Fruit fly (Drosophila melanogaster): ENCODE results near the gene CG15399.
A peak's percentile ranks its signal among the peaks of the same experiment; 100 is the strongest.

CG15399 gene

DNA sequence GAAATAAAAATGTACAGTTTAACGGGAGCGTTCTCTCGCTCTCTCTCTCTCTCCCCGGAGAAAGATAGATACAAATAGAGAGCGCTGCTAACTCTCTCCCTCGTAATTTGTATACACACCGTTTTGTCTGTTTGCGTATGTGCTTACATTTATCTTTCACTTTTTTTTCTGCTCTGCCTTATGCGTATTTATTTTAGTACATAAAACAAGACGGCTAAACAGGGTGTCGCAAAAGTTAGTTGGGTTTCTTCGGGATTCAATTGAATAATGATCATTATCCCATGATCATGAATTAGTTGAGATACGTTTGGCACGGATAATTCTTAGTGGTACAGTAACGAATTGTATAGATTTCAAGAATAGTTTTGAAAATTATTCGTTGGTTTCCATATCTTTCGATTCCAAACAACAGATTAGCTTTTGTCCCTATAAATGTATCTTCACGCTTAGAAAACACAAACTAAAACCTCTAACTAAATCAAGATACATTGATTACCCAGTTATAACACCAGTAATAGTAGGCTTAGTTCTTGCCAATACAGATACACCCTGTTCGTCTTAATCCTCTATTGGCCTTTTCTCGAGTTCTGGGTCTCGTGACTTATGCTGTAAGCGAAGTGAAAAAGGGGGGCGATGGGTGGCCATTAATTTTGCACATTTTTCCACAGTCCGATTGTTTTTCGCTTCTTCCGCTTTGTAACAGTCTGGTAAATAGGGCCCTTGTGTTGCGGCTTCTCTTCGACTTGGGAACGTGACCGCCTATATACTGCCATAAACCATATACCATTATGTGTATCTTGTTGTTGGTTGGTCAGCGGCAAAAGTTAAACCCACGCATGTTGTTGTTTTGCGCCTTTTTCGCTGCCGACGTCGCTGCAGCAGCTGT lies 16.9 kb downstream of the CG15399 start (continued):
- TF ChIP-seq NFAT (GFP tag; IDR thresholded peaks at IDR 0.05) = no peak
- peak; percentile 76 for TF ChIP-seq az2 (GFP tag; optimal IDR thresholded peaks at IDR 0.05)
- TF ChIP-seq aop (GFP tag; IDR thresholded peaks at IDR 0.05) = no peak
- peak; percentile 51 for TF ChIP-seq CG8281 (tag; optimal IDR thresholded peaks at IDR 0.05)
- TF ChIP-seq kay (GFP tag; optimal IDR thresholded peaks at IDR 0.05) = peak; percentile 60
- peak; percentile 0 for TF ChIP-seq ERR (GFP tag; optimal IDR thresholded peaks at IDR 0.05)
- peak; percentile 80 for TF ChIP-seq en (GFP tag; optimal IDR thresholded peaks at IDR 0.05)
- TF ChIP-seq pita (GFP tag; optimal IDR thresholded peaks at IDR 0.05) = no peak
- peak; percentile 63 for TF ChIP-seq Spps (tag; optimal IDR thresholded peaks at IDR 0.05)
- no peak for TF ChIP-seq CG34224 (GFP tag; IDR thresholded peaks at IDR 0.05; ENCODE audit: partially characterized antibody)
- TF ChIP-seq unc-4 (GFP tag; IDR thresholded peaks at IDR 0.05; ENCODE audit: partially characterized antibody) = no peak
- peak; percentile 91 for TF ChIP-seq ATbp (GFP tag; optimal IDR thresholded peaks at IDR 0.05)
- peak; percentile 54 for TF ChIP-seq twi (tag; optimal IDR thresholded peaks at IDR 0.05)
- no peak for TF ChIP-seq br (optimal IDR thresholded peaks at IDR 0.05)
- TF ChIP-seq CG9437 (GFP tag; optimal IDR thresholded peaks at IDR 0.05) = peak; percentile 83
- peak; percentile 79 to 84 for TF ChIP-seq bsh (GFP tag; optimal IDR thresholded peaks at IDR 0.05)
- peak; percentile 51 for TF ChIP-seq CG11398 (GFP tag; optimal IDR thresholded peaks at IDR 0.05)
- peak; percentile 28 for TF ChIP-seq CG7271 (tag; optimal IDR thresholded peaks at IDR 0.05)
- no peak for TF ChIP-seq CG17328 (GFP tag; IDR thresholded peaks at IDR 0.05)
- peak; percentile 74 for TF ChIP-seq her (GFP tag; optimal IDR thresholded peaks at IDR 0.05)
- peak; percentile 49 for TF ChIP-seq Max (GFP tag; optimal IDR thresholded peaks at IDR 0.05)
- no peak for TF ChIP-seq CG9932 (GFP tag; IDR thresholded peaks at IDR 0.05)
- TF ChIP-seq CG7357 (GFP tag; IDR thresholded peaks at IDR 0.05) = peak; percentile 34; the same call in 1 of the 3 replicates
- no peak for TF ChIP-seq ac (GFP tag; optimal IDR thresholded peaks at IDR 0.05)
- TF ChIP-seq Scr (GFP tag; IDR thresholded peaks at IDR 0.05; ENCODE audit: partially characterized antibody) = no peak
- TF ChIP-seq wek (GFP tag; optimal IDR thresholded peaks at IDR 0.05) = peak; percentile 89
- TF ChIP-seq Antp (GFP tag; optimal IDR thresholded peaks at IDR 0.05) = peak; percentile 50
- no peak for TF ChIP-seq CG13287 (GFP tag; IDR thresholded peaks at IDR 0.05; ENCODE audit: partially characterized antibody)
- peak; percentile 46 for TF ChIP-seq CG18011 (GFP tag; optimal IDR thresholded peaks at IDR 0.05)
- TF ChIP-seq Hey (tag; optimal IDR thresholded peaks at IDR 0.05) = peak; percentile 47
- TF ChIP-seq CG1529 (GFP tag; optimal IDR thresholded peaks at IDR 0.05) = peak; percentile 85
- no peak for TF ChIP-seq lbe (GFP tag; optimal IDR thresholded peaks at IDR 0.05)
- TF ChIP-seq sr (GFP tag; IDR thresholded peaks at IDR 0.05) = no peak
- peak; percentile 70 for TF ChIP-seq slp2 (GFP tag; optimal IDR thresholded peaks at IDR 0.05)
- TF ChIP-seq Trl (optimal IDR thresholded peaks at IDR 0.05) = peak; percentile 98
- peak; percentile 58 for TF ChIP-seq Trl (GFP tag; optimal IDR thresholded peaks at IDR 0.05)
- peak; percentile 34 for TF ChIP-seq CG7745 (tag; optimal IDR thresholded peaks at IDR 0.05)
- TF ChIP-seq CG33213 (GFP tag; optimal IDR thresholded peaks at IDR 0.05) = peak; percentile 64
- no peak for TF ChIP-seq Taf1 (GFP tag; IDR thresholded peaks at IDR 0.05)
- TF ChIP-seq esg (GFP tag; conservative IDR thresholded peaks at IDR 0.05) = no peak
- TF ChIP-seq CG30403 (GFP tag; optimal IDR thresholded peaks at IDR 0.05) = peak; percentile 86
- TF ChIP-seq BtbVII (GFP tag; optimal IDR thresholded peaks at IDR 0.05) = peak; percentile 93
- no peak for TF ChIP-seq CG14050 (GFP tag; IDR thresholded peaks at IDR 0.05)
- TF ChIP-seq CG3995 (GFP tag; optimal IDR thresholded peaks at IDR 0.05) = peak; percentile 42
- no peak for TF ChIP-seq dati (GFP tag; IDR thresholded peaks at IDR 0.05)
- TF ChIP-seq CG3726 (GFP tag; IDR thresholded peaks at IDR 0.05) = no peak
- peak; percentile 15 for TF ChIP-seq repo (GFP tag; optimal IDR thresholded peaks at IDR 0.05)
- no peak for TF ChIP-seq Dip2 (GFP tag; IDR thresholded peaks at IDR 0.05)
- TF ChIP-seq Camta (GFP tag; optimal IDR thresholded peaks at IDR 0.05) = peak; percentile 69
- peak; percentile 65 for TF ChIP-seq slou (GFP tag; optimal IDR thresholded peaks at IDR 0.05)

All from whole organism, embryonic.